Worm (Caenorhabditis elegans) whole organism, mixed stage, embryonic: ENCODE results near the gene akt-1.

Experiments used
- M03D4.4 ChIP-seq: sonication (generic microtip); optimal IDR thresholded peaks from 2 replicates; lab custom pipeline; 2017; ENCODE audit warnings: mild to moderate bottlenecking, missing genetic modification characterization, missing compliant biosample characterization
- blmp-1 ChIP-seq: fragments of 150-350 bp; optimal IDR thresholded peaks from 2 replicates; lab custom pipeline; 2014; ENCODE audit warnings: missing biosample characterization, missing genetic modification characterization
- ces-1 ChIP-seq: fragments of 150-350 bp; optimal IDR thresholded peaks from 2 replicates; lab custom pipeline; 2014; ENCODE audit warnings: missing biosample characterization, missing genetic modification reagents, missing genetic modification characterization
- elt-1 ChIP-seq: sonication (generic microtip); optimal IDR thresholded peaks from 2 replicates; lab custom pipeline; 2017; ENCODE audit warnings: missing genetic modification characterization, mild to moderate bottlenecking, missing compliant biosample characterization, antibody characterized with exemption, moderate library complexity, borderline replicate concordance; ENCODE audit not compliant: insufficient read depth
- elt-3 ChIP-seq: fragments of 150-350 bp; optimal IDR thresholded peaks from 2 replicates; lab custom pipeline; 2014; ENCODE audit warnings: missing biosample characterization, missing genetic modification characterization
- lin-13 ChIP-seq: fragments of 150-350 bp; optimal IDR thresholded peaks from 2 replicates; lab custom pipeline; 2014; ENCODE audit warnings: missing biosample characterization, missing genetic modification characterization
- lsy-2 ChIP-seq: fragments of 150-350 bp; optimal IDR thresholded peaks from 2 replicates; lab custom pipeline; 2014; ENCODE audit warnings: missing biosample characterization, missing genetic modification characterization
- nhr-28 ChIP-seq: fragments of 150-350 bp; optimal IDR thresholded peaks from 2 replicates; lab custom pipeline; 2014; ENCODE audit warnings: missing biosample characterization, missing genetic modification characterization
- nhr-76 ChIP-seq: sonication (generic microtip); optimal IDR thresholded peaks from 2 replicates; lab custom pipeline; 2017; ENCODE audit warnings: missing biosample characterization, missing genetic modification characterization
- pha-4 ChIP-seq: fragments of 150-350 bp; optimal IDR thresholded peaks from 2 replicates; lab custom pipeline; 2018; ENCODE audit warnings: missing biosample characterization, missing genetic modification reagents, missing genetic modification characterization
- snpc-4 ChIP-seq: fragments of 150-350 bp; optimal IDR thresholded peaks from 2 replicates; lab custom pipeline; 2014; ENCODE audit warnings: missing biosample characterization, missing genetic modification characterization
- unc-62 ChIP-seq: fragments of 150-350 bp; optimal IDR thresholded peaks from 2 replicates; lab custom pipeline; 2014; ENCODE audit warnings: missing biosample characterization, missing genetic modification reagents, missing genetic modification characterization
- ztf-11 ChIP-seq: fragments of 150-350 bp; optimal IDR thresholded peaks from 2 replicates; lab custom pipeline; 2014; ENCODE audit warnings: missing biosample characterization, missing genetic modification characterization

ce11 chrV:10270214-10270613 is 21.5 kb downstream of the akt-1 start, which contains the start of gene ric-4:
- TF ChIP-seq ztf-11 (tag; lab: Kevin White, UChicago) (no peak), nhr-76 (tag; lab: Kevin White, UChicago) (no peak), M03D4.4 (tag; lab: Kevin White, UChicago) (no peak), pha-4 (tag; lab: Kevin White, UChicago) (no peak), snpc-4 (tag; lab: Kevin White, UChicago) (no peak), unc-62 (GFP tag; lab: Kevin White, UChicago) (no peak), elt-3 (tag; lab: Kevin White, UChicago) (no peak), elt-1 (tag; lab: Kevin White, UChicago) (no peak), blmp-1 (tag; lab: Kevin White, UChicago) (no peak), lin-13 (tag; lab: Kevin White, UChicago) (no peak), nhr-28 (tag; lab: Kevin White, UChicago) (no peak), ces-1 (GFP tag; lab: Kevin White, UChicago) (peak; percentile 2), lsy-2 (tag; lab: Kevin White, UChicago) (no peak)
